Fruit fly (Drosophila melanogaster) whole organism, embryonic: ENCODE data around the gene DPCoAC.
A peak's percentile ranks its signal among the peaks of the same experiment; 100 is the strongest.

ENCODE experiments used
- B-H1 ChIP-seq: fragments of 200-800 bp; sonication (Bioruptor generic); IDR thresholded peaks from 3 replicates; pipeline ENCODE4 v1.3.6; 2022; ENCODE audit warnings: missing biosample characterization, missing genetic modification characterization
- BEAF-32 ChIP-seq: fragments of 200-800 bp; sonication (Bioruptor generic); optimal IDR thresholded peaks from 3 replicates; lab custom pipeline; 2017; ENCODE audit warnings: missing biosample characterization, missing genetic modification characterization, mild to moderate bottlenecking, moderate library complexity, missing genetic modification reagents
- Blimp-1 ChIP-seq: fragments of 200-800 bp; sonication (Bioruptor generic); optimal IDR thresholded peaks from 3 replicates; lab custom pipeline; 2018; ENCODE audit warnings: missing biosample characterization, missing genetic modification characterization, mild to moderate bottlenecking, moderate library complexity, missing genetic modification reagents
- CG10366 ChIP-seq: fragments of 200-800 bp; sonication (Bioruptor generic); IDR thresholded peaks from 2 replicates; pipeline ENCODE4 v1.3.6; 2022; ENCODE audit warnings: missing biosample characterization, missing genetic modification characterization
- CG11695 ChIP-seq: fragments of 200-800 bp; sonication (Bioruptor generic); IDR thresholded peaks from 3 replicates; pipeline ENCODE4 v1.3.6; 2022; ENCODE audit warnings: missing biosample characterization, missing genetic modification characterization
- CG12942 ChIP-seq: fragments of 200-800 bp; sonication (Bioruptor generic); optimal IDR thresholded peaks from 3 replicates; lab custom pipeline; 2016; ENCODE audit warnings: missing biosample characterization, missing genetic modification characterization
- CG14667 ChIP-seq: fragments of 200-800 bp; sonication (Bioruptor generic); IDR thresholded peaks from 2 replicates; pipeline ENCODE4 v1.3.6; 2022; ENCODE audit warnings: missing biosample characterization, missing genetic modification characterization
- CG15696 ChIP-seq: fragments of 200-800 bp; sonication (Bioruptor generic); optimal IDR thresholded peaks from 2 replicates; lab custom pipeline; 2019; ENCODE audit warnings: missing biosample characterization, mild to moderate bottlenecking, missing genetic modification characterization, moderate library complexity
- CG16815 ChIP-seq: fragments of 200-800 bp; sonication (Bioruptor generic); optimal IDR thresholded peaks from 3 replicates; lab custom pipeline; 2017; ENCODE audit warnings: missing biosample characterization, mild to moderate bottlenecking, missing genetic modification characterization
- CG17359 ChIP-seq: fragments of 200-800 bp; sonication (Bioruptor generic); optimal IDR thresholded peaks from 3 replicates; lab custom pipeline; 2018; ENCODE audit warnings: missing biosample characterization, mild to moderate bottlenecking, missing genetic modification characterization, moderate library complexity
- CG18599 ChIP-seq: fragments of 200-800 bp; sonication (Bioruptor generic); optimal IDR thresholded peaks from 3 replicates; lab custom pipeline; 2017; ENCODE audit warnings: missing biosample characterization, missing genetic modification characterization, mild to moderate bottlenecking, moderate library complexity, missing genetic modification reagents
- CG2120 ChIP-seq: fragments of 200-800 bp; sonication (Bioruptor generic); optimal IDR thresholded peaks from 3 replicates; lab custom pipeline; 2016; ENCODE audit warnings: missing biosample characterization, missing genetic modification characterization
- CG2129 ChIP-seq: fragments of 200-800 bp; sonication (Bioruptor generic); IDR thresholded peaks from 2 replicates; pipeline ENCODE4 v1.3.6; 2022; ENCODE audit warnings: missing biosample characterization, missing genetic modification characterization; ENCODE audit not compliant: partially characterized antibody
- CG30431 ChIP-seq: fragments of 200-800 bp; sonication (Bioruptor generic); optimal IDR thresholded peaks from 2 replicates; lab custom pipeline; 2017; ENCODE audit warnings: missing biosample characterization, missing genetic modification characterization
- CG33213 ChIP-seq: fragments of 200-800 bp; sonication (Bioruptor generic); optimal IDR thresholded peaks from 3 replicates; lab custom pipeline; 2016; ENCODE audit warnings: missing biosample characterization, missing genetic modification characterization
- CG7271 ChIP-seq: fragments of 200-800 bp; sonication (Bioruptor generic); optimal IDR thresholded peaks from 2 replicates; lab custom pipeline; 2018; ENCODE audit warnings: missing biosample characterization, mild to moderate bottlenecking, missing genetic modification characterization, moderate library complexity
- CG7987 ChIP-seq: fragments of 200-800 bp; sonication (Bioruptor generic); optimal IDR thresholded peaks from 2 replicates; lab custom pipeline; 2018; ENCODE audit warnings: missing biosample characterization, mild to moderate bottlenecking, missing genetic modification characterization, moderate library complexity
- CG9215 ChIP-seq: fragments of 200-800 bp; sonication (Bioruptor generic); IDR thresholded peaks from 2 replicates; pipeline ENCODE4 v1.3.6; 2022; ENCODE audit warnings: missing biosample characterization, missing genetic modification characterization
- CG9437 ChIP-seq: fragments of 200-800 bp; sonication (Bioruptor generic); optimal IDR thresholded peaks from 2 replicates; lab custom pipeline; 2018; ENCODE audit warnings: missing biosample characterization, mild to moderate bottlenecking, missing genetic modification characterization
- D19A ChIP-seq: fragments of 200-800 bp; optimal IDR thresholded peaks from 3 replicates; lab custom pipeline; 2019; ENCODE audit warnings: missing biosample characterization, mild to moderate bottlenecking, missing genetic modification characterization, moderate library complexity
- Dad ChIP-seq: fragments of 200-800 bp; sonication (Bioruptor generic); optimal IDR thresholded peaks from 3 replicates; lab custom pipeline; 2016; ENCODE audit warnings: missing biosample characterization, missing genetic modification characterization
- E2f2 ChIP-seq: fragments of 200-800 bp; sonication (Bioruptor generic); IDR thresholded peaks from 2 replicates; pipeline ENCODE4 v1.3.6; 2022; ENCODE audit warnings: missing biosample characterization, missing genetic modification characterization
- Ets97D ChIP-seq: fragments of 200-800 bp; sonication (Bioruptor generic); optimal IDR thresholded peaks from 3 replicates; lab custom pipeline; 2016; ENCODE audit warnings: missing biosample characterization, missing genetic modification characterization
- Gug ChIP-seq: fragments of 200-800 bp; sonication (Bioruptor generic); IDR thresholded peaks from 4 replicates; pipeline ENCODE4 v1.3.6; 2022; ENCODE audit warnings: missing biosample characterization, missing genetic modification characterization
- HmgD ChIP-seq: fragments of 200-800 bp; sonication (Bioruptor generic); optimal IDR thresholded peaks from 3 replicates; lab custom pipeline; 2016; ENCODE audit warnings: missing biosample characterization, missing genetic modification characterization
- Hmr ChIP-seq: fragments of 200-800 bp; sonication (Bioruptor generic); optimal IDR thresholded peaks from 3 replicates; lab custom pipeline; 2017; ENCODE audit warnings: mild to moderate bottlenecking, missing biosample characterization, missing genetic modification reagents, missing genetic modification characterization
- Hsf ChIP-seq: fragments of 200-800 bp; sonication (Bioruptor generic); optimal IDR thresholded peaks from 3 replicates; lab custom pipeline; 2016; ENCODE audit warnings: missing biosample characterization, missing genetic modification characterization
- MBD-R2 ChIP-seq: fragments of 200-800 bp; sonication (Bioruptor generic); IDR thresholded peaks from 2 replicates; pipeline ENCODE4 v1.3.6; 2022; ENCODE audit warnings: missing biosample characterization, missing genetic modification characterization
- Med ChIP-seq: fragments of 200-800 bp; sonication (Bioruptor generic); peaks from one replicate; lab custom pipeline; 2016; ENCODE audit warnings: missing biosample characterization, missing genetic modification characterization, mild to moderate bottlenecking, inconsistent platforms, moderate library complexity
- Oaz ChIP-seq: fragments of 200-800 bp; sonication (Bioruptor generic); IDR thresholded peaks from 2 replicates; pipeline ENCODE4 v1.3.6; 2022; ENCODE audit warnings: missing biosample characterization, missing genetic modification characterization
- Poxn ChIP-seq: fragments of 200-800 bp; sonication (Bioruptor generic); IDR thresholded peaks from 2 replicates; pipeline ENCODE4 v1.3.6; 2022; ENCODE audit warnings: missing biosample characterization, missing genetic modification characterization
- Ptx1 ChIP-seq: fragments of 200-800 bp; sonication (Bioruptor generic); IDR thresholded peaks from 2 replicates; pipeline ENCODE4 v1.3.6; 2022; ENCODE audit warnings: missing biosample characterization, missing genetic modification characterization
- Spps ChIP-seq: fragments of 200-800 bp; sonication (Bioruptor generic); optimal IDR thresholded peaks from 2 replicates; lab custom pipeline; 2018; ENCODE audit warnings: missing biosample characterization, mild to moderate bottlenecking, missing genetic modification characterization
- Taf1 ChIP-seq: fragments of 200-800 bp; sonication (Bioruptor generic); IDR thresholded peaks from 2 replicates; pipeline ENCODE4 v1.3.6; 2022; ENCODE audit warnings: missing biosample characterization, missing genetic modification characterization
- Xbp1 ChIP-seq: fragments of 200-800 bp; sonication (Bioruptor generic); optimal IDR thresholded peaks from 3 replicates; lab custom pipeline; 2016; ENCODE audit warnings: missing biosample characterization, mild to moderate bottlenecking, missing genetic modification characterization
- ash1 ChIP-seq: fragments of 200-800 bp; sonication (Bioruptor generic); optimal IDR thresholded peaks from 2 replicates; lab custom pipeline; 2018; ENCODE audit warnings: missing biosample characterization, mild to moderate bottlenecking, missing genetic modification characterization
- crc ChIP-seq: fragments of 200-800 bp; sonication (Bioruptor generic); optimal IDR thresholded peaks from 2 replicates; lab custom pipeline; 2016; ENCODE audit warnings: missing biosample characterization, missing genetic modification characterization
- croc ChIP-seq: fragments of 200-800 bp; sonication (Bioruptor generic); conservative IDR thresholded peaks from 3 replicates; pipeline ENCODE4 v1.3.6; 2022; ENCODE audit warnings: missing biosample characterization, missing genetic modification characterization
- crp ChIP-seq, 2 experiments: fragments of 200-800 bp; sonication (Bioruptor generic); optimal IDR thresholded peaks; 2 replicates in 1 of 2; 3 replicates in 1 of 2; lab custom pipeline; 2017; ENCODE audit warnings: missing biosample characterization in 2 of 2, missing genetic modification characterization in 2 of 2, mild to moderate bottlenecking in 1 of 2, moderate library complexity in 1 of 2
- dmrt99B ChIP-seq: fragments of 200-800 bp; sonication (Bioruptor generic); optimal IDR thresholded peaks from 2 replicates; lab custom pipeline; 2018; ENCODE audit warnings: missing biosample characterization, mild to moderate bottlenecking, missing genetic modification characterization, moderate library complexity
- dpn ChIP-seq, 2 experiments: fragments of 200-800 bp; sonication (Bioruptor generic); optimal IDR thresholded peaks; 3 replicates each; lab custom pipeline; 2016; ENCODE audit warnings: missing biosample characterization in 2 of 2, missing genetic modification characterization in 2 of 2
- grau ChIP-seq: fragments of 200-800 bp; optimal IDR thresholded peaks from 3 replicates; lab custom pipeline; 2019; ENCODE audit warnings: missing biosample characterization, mild to moderate bottlenecking, missing genetic modification characterization, moderate library complexity
- gsb-n ChIP-seq: fragments of 200-800 bp; sonication (Bioruptor generic); optimal IDR thresholded peaks from 3 replicates; lab custom pipeline; 2018; ENCODE audit warnings: missing biosample characterization, mild to moderate bottlenecking, missing genetic modification characterization
- jumu ChIP-seq: fragments of 200-800 bp; sonication (Bioruptor generic); optimal IDR thresholded peaks from 3 replicates; lab custom pipeline; 2016; ENCODE audit warnings: missing biosample characterization, missing genetic modification characterization
- lab ChIP-seq: fragments of 200-800 bp; sonication (Bioruptor generic); optimal IDR thresholded peaks from 3 replicates; lab custom pipeline; 2017; ENCODE audit warnings: missing biosample characterization, missing genetic modification characterization, mild to moderate bottlenecking, moderate library complexity, missing genetic modification reagents
- lola ChIP-seq, 3 experiments: fragments of >200 bp in 2 of 3; fragments of 200-800 bp in 1 of 3; sonication (Bioruptor generic) in 1 of 3; optimal IDR thresholded peaks; 2 replicates each; lab custom pipeline; 2017 to 2019; ENCODE audit warnings: missing biosample characterization in 3 of 3, missing genetic modification characterization in 3 of 3, mild to moderate bottlenecking in 1 of 3, moderate library complexity in 1 of 3
- pho ChIP-seq: fragments of 200-800 bp; sonication (Bioruptor generic); optimal IDR thresholded peaks from 2 replicates; lab custom pipeline; 2016; ENCODE audit warnings: missing biosample characterization, missing genetic modification characterization
- wor ChIP-seq: fragments of 200-800 bp; sonication (Bioruptor generic); IDR thresholded peaks from 2 replicates; pipeline ENCODE4 v1.3.6; 2022; ENCODE audit warnings: missing biosample characterization, missing genetic modification characterization

DPCoAC gene

dm6 chr3R:20556281-20557113, 970 bp downstream of the DPCoAC start (continued):
- peak; percentile 47 for TF ChIP-seq pho (GFP tag; lab: Kevin White, UChicago)
- peak; percentile 79 for TF ChIP-seq CG11695 (GFP tag; lab: Robert Waterston, UW)
- peak; percentile 52 for TF ChIP-seq CG30431 (GFP tag; lab: Kevin White, UChicago)
- peak; percentile 68 for TF ChIP-seq dmrt99B (tag; lab: Kevin White, UChicago)
- TF ChIP-seq Ets97D (GFP tag; lab: Kevin White, UChicago), result no peak
- TF ChIP-seq CG17359, result peak; percentile 64
- peak; percentile 14; the same call in 1 of the 3 replicates for TF ChIP-seq croc (GFP tag; lab: Robert Waterston, UW)
- peak; percentile 94 for TF ChIP-seq grau (tag; lab: Kevin White, UChicago)
- no peak for TF ChIP-seq gsb-n
- TF ChIP-seq crp (GFP tag; optimal IDR thresholded peaks at IDR 0.05; lab: Kevin White, UChicago), result no peak
- no peak for TF ChIP-seq jumu (GFP tag; lab: Kevin White, UChicago)
- no peak for TF ChIP-seq CG7987 (GFP tag; lab: Kevin White, UChicago)
- 0 out of 2 replicates have a peak, but pooled peaks have one; percentile 29 for TF ChIP-seq Poxn (GFP tag; lab: Robert Waterston, UW)
- TF ChIP-seq E2f2 (GFP tag; lab: Robert Waterston, UW), result peak; percentile 35; the same call in 1 of the 2 replicates
- TF ChIP-seq B-H1, result 0 out of 3 replicates have a peak, but pooled peaks have one; percentile 35
- peak; percentile 70 for TF ChIP-seq Xbp1 (GFP tag; lab: Kevin White, UChicago)
- TF ChIP-seq CG14667, result peak; percentile 83
- TF ChIP-seq D19A (tag; lab: Kevin White, UChicago), result peak; percentile 40
- TF ChIP-seq HmgD (GFP tag; lab: Kevin White, UChicago), result no peak
- TF ChIP-seq Med, result peak; percentile 88
- peak; percentile 79 for TF ChIP-seq Taf1 (GFP tag; lab: Robert Waterston, UW)
- peak; percentile 69 for TF ChIP-seq CG10366
- TF ChIP-seq CG7271 (tag; lab: Kevin White, UChicago), result no peak
- TF ChIP-seq CG33213 (GFP tag; lab: Kevin White, UChicago), result peak; percentile 20
- peak; percentile 87 for TF ChIP-seq lab
- peak; percentile 38 for TF ChIP-seq Blimp-1 (GFP tag; lab: Kevin White, UChicago)
- peak; percentile 85 for TF ChIP-seq CG2120 (GFP tag; lab: Kevin White, UChicago)
- TF ChIP-seq Spps, result no peak
- no peak for TF ChIP-seq Dad (GFP tag; lab: Kevin White, UChicago)
- peak; percentile 59 for TF ChIP-seq Hmr (GFP tag; lab: Kevin White, UChicago)
- TF ChIP-seq CG16815 (GFP tag; lab: Kevin White, UChicago), result peak; percentile 58
- TF ChIP-seq Ptx1, result peak; percentile 88
- TF ChIP-seq CG12942 (GFP tag; lab: Kevin White, UChicago), result peak; percentile 33
- TF ChIP-seq CG18599 (GFP tag; lab: Kevin White, UChicago), result peak; percentile 55
- TF ChIP-seq CG9215 (GFP tag; lab: Robert Waterston, UW), result peak; percentile 81
- TF ChIP-seq Gug, result peak; percentile 68; the same call in 3 of the 4 replicates
- TF ChIP-seq crc (GFP tag; lab: Kevin White, UChicago), result peak; percentile 41
- TF ChIP-seq Hsf (GFP tag; lab: Kevin White, UChicago), result peak; percentile 54
- TF ChIP-seq CG2129 (GFP tag; lab: Robert Waterston, UW), result no peak
- no peak for TF ChIP-seq lola (GFP tag; optimal IDR thresholded peaks at IDR 0.05; lab: Kevin White, UChicago)
- TF ChIP-seq wor (GFP tag; lab: Robert Waterston, UW), result no peak
- TF ChIP-seq dpn (GFP tag; optimal IDR thresholded peaks at IDR 0.05; lab: Kevin White, UChicago), result peak; percentile 51 to 73
- TF ChIP-seq BEAF-32, result no peak
- TF ChIP-seq Oaz, result peak; percentile 39; the same call in 1 of the 2 replicates
- peak; percentile 47; the same call in 1 of the 2 replicates for TF ChIP-seq MBD-R2 (GFP tag; lab: Robert Waterston, UW)
- TF ChIP-seq CG15696 (tag; lab: Kevin White, UChicago), result peak; percentile 11
- TF ChIP-seq ash1, result no peak
- peak; percentile 45 for TF ChIP-seq CG9437 (GFP tag; lab: Kevin White, UChicago)
